Fruit fly (Drosophila melanogaster) whole organism, embryonic: ENCODE results near the gene sit.

Experiments used
- ATbp ChIP-seq: fragments of 200-800 bp; sonication (Bioruptor generic); optimal IDR thresholded peaks from 2 replicates; lab custom pipeline; 2017; ENCODE audit warnings: missing biosample characterization, mild to moderate bottlenecking, missing genetic modification characterization, missing genetic modification reagents
- Aef1 ChIP-seq: fragments of 200-800 bp; sonication (Bioruptor generic); IDR thresholded peaks from 3 replicates; pipeline ENCODE4 v1.3.6; 2022; ENCODE audit warnings: missing biosample characterization, missing genetic modification characterization
- Atf-2 ChIP-seq: fragments of 200-800 bp; sonication (Bioruptor generic); optimal IDR thresholded peaks from 2 replicates; lab custom pipeline; 2016; ENCODE audit warnings: missing biosample characterization, missing genetic modification characterization
- Bteb2 ChIP-seq: fragments of 200-800 bp; sonication (Bioruptor generic); optimal IDR thresholded peaks from 2 replicates; lab custom pipeline; 2016; ENCODE audit warnings: missing biosample characterization, missing genetic modification characterization
- CG10209 ChIP-seq: fragments of 200-800 bp; sonication (Bioruptor generic); optimal IDR thresholded peaks from 3 replicates; lab custom pipeline; 2017; ENCODE audit warnings: missing biosample characterization, mild to moderate bottlenecking, missing genetic modification characterization, missing genetic modification reagents
- CG12219 ChIP-seq: fragments of 200-800 bp; sonication (Bioruptor generic); optimal IDR thresholded peaks from 3 replicates; lab custom pipeline; 2018; ENCODE audit warnings: missing biosample characterization, mild to moderate bottlenecking, missing genetic modification characterization
- CG12236 ChIP-seq: fragments of 200-800 bp; sonication (Bioruptor generic); optimal IDR thresholded peaks from 2 replicates; lab custom pipeline; 2016; ENCODE audit warnings: missing biosample characterization, missing genetic modification characterization
- CG13296 ChIP-seq: fragments of 200-800 bp; sonication (Bioruptor generic); optimal IDR thresholded peaks from 3 replicates; lab custom pipeline; 2018; ENCODE audit warnings: missing biosample characterization, mild to moderate bottlenecking, missing genetic modification characterization
- CG15514 ChIP-seq: fragments of 200-800 bp; sonication (Bioruptor generic); optimal IDR thresholded peaks from 3 replicates; lab custom pipeline; 2017; ENCODE audit warnings: missing biosample characterization, missing genetic modification characterization, mild to moderate bottlenecking, moderate library complexity, missing genetic modification reagents
- CG1792 ChIP-seq: fragments of 200-800 bp; sonication (Bioruptor generic); optimal IDR thresholded peaks from 2 replicates; lab custom pipeline; 2016; ENCODE audit warnings: missing biosample characterization, missing genetic modification characterization
- CG3065 ChIP-seq: fragments of 200-800 bp; sonication (Bioruptor generic); optimal IDR thresholded peaks from 2 replicates; lab custom pipeline; 2016; ENCODE audit warnings: missing biosample characterization, missing genetic modification characterization
- CG6654 ChIP-seq: fragments of 200-800 bp; sonication (Bioruptor generic); optimal IDR thresholded peaks from 2 replicates; lab custom pipeline; 2017; ENCODE audit warnings: missing biosample characterization, mild to moderate bottlenecking, missing genetic modification characterization
- CG6854 ChIP-seq: fragments of 200-800 bp; sonication (Bioruptor generic); optimal IDR thresholded peaks from 3 replicates; lab custom pipeline; 2017; ENCODE audit warnings: missing biosample characterization, mild to moderate bottlenecking, missing genetic modification characterization
- CG7839 ChIP-seq: fragments of 200-800 bp; sonication (Bioruptor generic); optimal IDR thresholded peaks from 3 replicates; lab custom pipeline; 2018; ENCODE audit warnings: missing biosample characterization, mild to moderate bottlenecking, missing genetic modification characterization, moderate library complexity
- CG9609 ChIP-seq: fragments of 200-800 bp; sonication (Bioruptor generic); optimal IDR thresholded peaks from 3 replicates; lab custom pipeline; 2016; ENCODE audit warnings: missing biosample characterization, missing genetic modification characterization
- Dad ChIP-seq: fragments of 200-800 bp; sonication (Bioruptor generic); optimal IDR thresholded peaks from 3 replicates; lab custom pipeline; 2016; ENCODE audit warnings: missing biosample characterization, missing genetic modification characterization
- Doc3 ChIP-seq: fragments of 200-800 bp; sonication (Bioruptor generic); IDR thresholded peaks from 3 replicates; pipeline ENCODE4 v1.3.6; 2022; ENCODE audit warnings: missing biosample characterization, missing genetic modification characterization; ENCODE audit not compliant: partially characterized antibody
- Dp ChIP-seq: fragments of 200-800 bp; sonication (Bioruptor generic); optimal IDR thresholded peaks from 2 replicates; lab custom pipeline; 2018; ENCODE audit warnings: missing biosample characterization, mild to moderate bottlenecking, missing genetic modification characterization, moderate library complexity
- Elba2 ChIP-seq: fragments of 200-800 bp; sonication (Bioruptor generic); optimal IDR thresholded peaks from 3 replicates; lab custom pipeline; 2016; ENCODE audit warnings: missing biosample characterization, missing genetic modification characterization
- GATAe ChIP-seq: fragments of 200-800 bp; sonication (Bioruptor generic); conservative IDR thresholded peaks from 2 replicates; pipeline ENCODE4 v1.3.6; 2022; ENCODE audit warnings: missing biosample characterization, missing genetic modification characterization
- H15 ChIP-seq: fragments of 200-800 bp; sonication (Bioruptor generic); IDR thresholded peaks from 3 replicates; pipeline ENCODE4 v1.3.6; 2022; ENCODE audit warnings: missing biosample characterization, missing genetic modification characterization
- Lpt ChIP-seq: fragments of >200 bp; optimal IDR thresholded peaks from 2 replicates; lab custom pipeline; 2018; ENCODE audit warnings: missing biosample characterization, missing genetic modification characterization
- NC2α ChIP-seq: fragments of 200-800 bp; sonication (Bioruptor generic); optimal IDR thresholded peaks from 2 replicates; lab custom pipeline; 2016; ENCODE audit warnings: missing biosample characterization, missing genetic modification characterization
- Oaz ChIP-seq: fragments of 200-800 bp; sonication (Bioruptor generic); IDR thresholded peaks from 2 replicates; pipeline ENCODE4 v1.3.6; 2022; ENCODE audit warnings: missing biosample characterization, missing genetic modification characterization
- Oli ChIP-seq: fragments of 200-800 bp; sonication (Bioruptor generic); optimal IDR thresholded peaks from 2 replicates; lab custom pipeline; 2018; ENCODE audit warnings: missing biosample characterization, mild to moderate bottlenecking, missing genetic modification characterization, moderate library complexity
- PHDP ChIP-seq: fragments of 200-800 bp; sonication (Bioruptor generic); optimal IDR thresholded peaks from 3 replicates; lab custom pipeline; 2018; ENCODE audit warnings: missing biosample characterization, mild to moderate bottlenecking, missing genetic modification characterization, moderate library complexity
- Pdp1 ChIP-seq, 2 experiments: fragments of 200-800 bp; sonication (Bioruptor generic); optimal IDR thresholded peaks; 3 replicates each; lab custom pipeline; 2016; ENCODE audit warnings: missing biosample characterization in 2 of 2, missing genetic modification characterization in 2 of 2, mild to moderate bottlenecking in 1 of 2, moderate library complexity in 1 of 2
- Spps ChIP-seq: fragments of 200-800 bp; sonication (Bioruptor generic); optimal IDR thresholded peaks from 2 replicates; lab custom pipeline; 2018; ENCODE audit warnings: missing biosample characterization, mild to moderate bottlenecking, missing genetic modification characterization
- Sry-β ChIP-seq: fragments of 200-800 bp; sonication (Bioruptor generic); optimal IDR thresholded peaks from 2 replicates; lab custom pipeline; 2018; ENCODE audit warnings: missing biosample characterization, mild to moderate bottlenecking, missing genetic modification characterization, moderate library complexity
- Usf ChIP-seq: fragments of 200-800 bp; sonication (Bioruptor generic); optimal IDR thresholded peaks from 2 replicates; lab custom pipeline; 2017; ENCODE audit warnings: missing genotype, missing biosample characterization, missing genetic modification characterization
- ash1 ChIP-seq: fragments of 200-800 bp; sonication (Bioruptor generic); optimal IDR thresholded peaks from 2 replicates; lab custom pipeline; 2018; ENCODE audit warnings: missing biosample characterization, mild to moderate bottlenecking, missing genetic modification characterization
- cato ChIP-seq: fragments of 200-800 bp; sonication (Bioruptor generic); optimal IDR thresholded peaks from 2 replicates; lab custom pipeline; 2016; ENCODE audit warnings: missing biosample characterization, missing genetic modification characterization, borderline replicate concordance
- cg ChIP-seq: fragments of 200-800 bp; sonication (Bioruptor generic); optimal IDR thresholded peaks from 3 replicates; lab custom pipeline; 2019; ENCODE audit warnings: missing biosample characterization, mild to moderate bottlenecking, missing genetic modification characterization, moderate library complexity
- chm ChIP-seq: fragments of 200-800 bp; sonication (Bioruptor generic); IDR thresholded peaks from 2 replicates; pipeline ENCODE4 v1.3.6; 2022; ENCODE audit warnings: missing biosample characterization, missing genetic modification characterization
- exex ChIP-seq: fragments of 200-800 bp; sonication (Bioruptor generic); optimal IDR thresholded peaks from 4 replicates; lab custom pipeline; 2018; ENCODE audit warnings: missing biosample characterization, mild to moderate bottlenecking, missing genetic modification characterization, moderate library complexity
- fd96Cb ChIP-seq: fragments of 200-800 bp; sonication (Bioruptor generic); optimal IDR thresholded peaks from 2 replicates; lab custom pipeline; 2018; ENCODE audit warnings: missing biosample characterization, mild to moderate bottlenecking, missing genetic modification characterization, moderate library complexity
- jing ChIP-seq: fragments of 200-800 bp; sonication (Bioruptor generic); optimal IDR thresholded peaks from 2 replicates; lab custom pipeline; 2018; ENCODE audit warnings: missing biosample characterization, mild to moderate bottlenecking, missing genetic modification characterization
- lola ChIP-seq, 3 experiments: fragments of >200 bp in 2 of 3; fragments of 200-800 bp in 1 of 3; sonication (Bioruptor generic) in 1 of 3; optimal IDR thresholded peaks; 2 replicates each; lab custom pipeline; 2017 to 2019; ENCODE audit warnings: missing biosample characterization in 3 of 3, missing genetic modification characterization in 3 of 3, mild to moderate bottlenecking in 1 of 3, moderate library complexity in 1 of 3
- pros ChIP-seq: fragments of 200-800 bp; sonication (Bioruptor generic); optimal IDR thresholded peaks from 3 replicates; lab custom pipeline; 2019; ENCODE audit warnings: missing biosample characterization, mild to moderate bottlenecking, missing genetic modification characterization, moderate library complexity
- pzg ChIP-seq: fragments of 200-800 bp; sonication (Bioruptor generic); optimal IDR thresholded peaks from 3 replicates; lab custom pipeline; 2018; ENCODE audit warnings: missing biosample characterization, mild to moderate bottlenecking, missing genetic modification characterization, moderate library complexity
- rib ChIP-seq: fragments of 200-800 bp; sonication (Bioruptor generic); IDR thresholded peaks from 2 replicates; pipeline ENCODE4 v1.3.6; 2022; ENCODE audit warnings: missing biosample characterization, missing genetic modification characterization
- run ChIP-seq: fragments of 200-800 bp; sonication (Bioruptor generic); optimal IDR thresholded peaks from 3 replicates; lab custom pipeline; 2018; ENCODE audit warnings: missing biosample characterization, mild to moderate bottlenecking, missing genetic modification characterization
- sima ChIP-seq: fragments of 200-800 bp; sonication (Bioruptor generic); optimal IDR thresholded peaks from 2 replicates; lab custom pipeline; 2016; ENCODE audit warnings: missing biosample characterization, missing genetic modification characterization
- sna ChIP-seq: fragments of 200-800 bp; sonication (Bioruptor generic); IDR thresholded peaks from 2 replicates; pipeline ENCODE4 v1.3.6; 2022; ENCODE audit warnings: missing biosample characterization, missing genetic modification characterization; ENCODE audit not compliant: partially characterized antibody
- stwl ChIP-seq: fragments of 200-800 bp; sonication (Bioruptor generic); optimal IDR thresholded peaks from 3 replicates; lab custom pipeline; 2018; ENCODE audit warnings: missing biosample characterization, mild to moderate bottlenecking, missing genetic modification characterization, moderate library complexity
- sug ChIP-seq: fragments of 200-800 bp; optimal IDR thresholded peaks from 2 replicates; lab custom pipeline; 2019; ENCODE audit warnings: missing biosample characterization, mild to moderate bottlenecking, missing genetic modification characterization, moderate library complexity
- toy ChIP-seq: fragments of 200-800 bp; sonication (Bioruptor generic); IDR thresholded peaks from 2 replicates; pipeline ENCODE4 v1.3.6; 2022; ENCODE audit warnings: missing biosample characterization, missing genetic modification characterization
- zen2 ChIP-seq: fragments of 200-800 bp; sonication (Bioruptor generic); IDR thresholded peaks from 3 replicates; pipeline ENCODE4 v1.3.6; 2022; ENCODE audit warnings: missing biosample characterization, missing genetic modification characterization; ENCODE audit not compliant: partially characterized antibody

sit gene

DNA sequence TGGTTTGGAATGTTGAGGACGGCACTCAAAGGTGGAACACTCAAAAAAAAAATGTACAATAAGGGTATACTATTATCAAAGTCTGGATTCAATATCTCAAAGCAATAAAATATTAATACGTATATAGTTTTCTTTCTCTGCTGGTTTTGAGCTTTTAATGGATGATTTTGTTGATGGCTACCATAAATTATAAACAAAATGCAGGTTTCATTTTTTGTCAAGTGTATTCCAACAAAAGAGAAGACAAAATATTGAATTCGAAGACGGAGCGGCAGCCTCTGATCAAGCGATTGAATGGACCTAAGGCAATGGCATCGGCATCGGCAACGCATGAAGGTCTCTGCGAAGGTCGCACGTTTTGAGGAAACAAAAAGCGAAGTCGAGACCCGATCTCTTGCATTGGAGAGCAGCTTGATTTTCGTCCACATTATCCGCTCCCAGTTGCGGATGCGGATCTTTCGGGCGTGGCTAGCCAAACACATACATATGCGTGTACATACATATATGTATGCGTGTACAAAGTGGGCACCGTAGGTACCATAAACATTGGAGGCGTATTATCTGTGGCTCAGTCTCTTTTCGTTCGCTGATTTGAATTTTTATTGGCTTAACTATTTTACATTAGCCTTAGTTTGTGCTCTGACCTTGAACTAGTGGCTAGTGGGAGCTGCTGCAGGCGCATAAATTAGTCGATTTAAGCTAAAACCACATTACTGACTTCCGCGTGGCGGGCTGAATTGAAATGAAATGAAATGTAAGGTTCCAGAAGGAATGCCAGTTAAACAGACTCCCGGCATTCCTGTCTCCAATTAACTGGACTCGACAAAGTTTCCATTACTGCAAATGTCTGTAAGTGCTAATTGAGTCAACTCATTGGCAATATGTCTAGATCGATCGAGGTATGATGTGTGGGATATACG is 25.6 kb downstream of the sit start (continued):
- TF ChIP-seq stwl (tag; lab: Kevin White, UChicago) (no peak), CG7839 (tag; lab: Kevin White, UChicago) (peak; percentile 67), CG15514 (no peak), ATbp (GFP tag; lab: Kevin White, UChicago) (peak; percentile 27), cg (peak; percentile 16), Sry-β (GFP tag; lab: Kevin White, UChicago) (no peak), CG12236 (GFP tag; lab: Kevin White, UChicago) (no peak), CG13296 (GFP tag; lab: Kevin White, UChicago) (no peak), lola (GFP tag; optimal IDR thresholded peaks at IDR 0.05; lab: Kevin White, UChicago) (no peak), CG12219 (GFP tag; lab: Kevin White, UChicago) (peak; percentile 25), CG6654 (no peak), Dp (GFP tag; lab: Kevin White, UChicago) (no peak), exex (no peak), fd96Cb (peak; percentile 20), Doc3 (GFP tag; lab: Robert Waterston, UW) (no peak), zen2 (no peak), Pdp1 (GFP tag; optimal IDR thresholded peaks at IDR 0.05; lab: Kevin White, UChicago) (peak in 1 of 2 experiments; percentile 1), Bteb2 (GFP tag; lab: Kevin White, UChicago) (peak; percentile 5), ash1 (GFP tag; lab: Kevin White, UChicago) (no peak), sima (GFP tag; lab: Kevin White, UChicago) (no peak), PHDP (peak; percentile 57), CG9609 (GFP tag; lab: Kevin White, UChicago) (no peak), Lpt (GFP tag; lab: Kevin White, UChicago) (no peak), Oaz (GFP tag; lab: Robert Waterston, UW) (peak; percentile 40; the same call in 1 of the 2 replicates), Usf (GFP tag; lab: Kevin White, UChicago) (no peak), Dad (no peak), Aef1 (GFP tag; lab: Robert Waterston, UW) (peak; percentile 43; the same call in 2 of the 3 replicates), toy (GFP tag; lab: Robert Waterston, UW) (no peak), sna (no peak), pros (GFP tag; lab: Kevin White, UChicago) (peak; percentile 97), pzg (GFP tag; lab: Kevin White, UChicago) (no peak), jing (no peak), Elba2 (GFP tag; lab: Kevin White, UChicago) (no peak), chm (GFP tag; lab: Robert Waterston, UW) (0 out of 2 replicates have a peak, but pooled peaks have one; percentile 6), sug (tag; lab: Kevin White, UChicago) (no peak), CG3065 (no peak), cato (GFP tag; lab: Kevin White, UChicago) (no peak), run (tag; lab: Kevin White, UChicago) (peak; percentile 23), Oli (tag; lab: Kevin White, UChicago) (peak; percentile 55), CG10209 (peak; percentile 28), CG6854 (no peak), GATAe (GFP tag; lab: Robert Waterston, UW) (no peak), rib (GFP tag; lab: Robert Waterston, UW) (no peak), Atf-2 (GFP tag; lab: Kevin White, UChicago) (no peak), Spps (tag; lab: Kevin White, UChicago) (no peak), H15 (peak; percentile 14; the same call in 1 of the 3 replicates), CG1792 (GFP tag; lab: Kevin White, UChicago) (peak; percentile 11), NC2α (no peak)
